Worm (Caenorhabditis elegans): ENCODE measurements around the gene dhhc-4.

Gene dhhc-4

DNA sequence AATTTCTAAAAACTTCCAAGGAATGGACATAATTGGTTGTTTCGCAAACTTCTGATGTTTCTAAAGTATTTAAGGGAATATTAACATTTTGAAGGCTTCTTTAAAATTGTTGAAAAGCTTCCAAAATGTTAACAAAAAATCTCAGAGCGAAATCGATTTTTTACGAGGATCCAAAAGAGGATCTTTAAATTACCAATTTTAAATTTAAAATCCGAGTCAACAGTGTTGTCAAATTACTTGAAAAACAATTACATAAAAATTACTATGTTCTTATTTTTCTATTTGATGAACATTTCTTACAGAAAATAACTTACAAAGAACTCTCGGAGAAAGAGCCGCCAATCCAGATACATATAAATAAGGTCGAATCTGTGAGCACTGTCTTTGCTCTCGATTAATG lies 9.4 kb upstream of the dhhc-4 start, which contains the start of gene ZK757.10:
ZK757.10 (plus strand) TSS at position 301 of the 400 bp plus-strand sequence.
- no peak for TF ChIP-seq pqm-1 (tag; optimal IDR thresholded peaks at IDR 0.05)
- TF ChIP-seq ztf-4 (tag; optimal IDR thresholded peaks at IDR 0.05): no peak
- no peak for TF ChIP-seq nhr-43 (tag; optimal IDR thresholded peaks at IDR 0.05; ENCODE audit: poor library complexity, severe bottlenecking)

DNA sequence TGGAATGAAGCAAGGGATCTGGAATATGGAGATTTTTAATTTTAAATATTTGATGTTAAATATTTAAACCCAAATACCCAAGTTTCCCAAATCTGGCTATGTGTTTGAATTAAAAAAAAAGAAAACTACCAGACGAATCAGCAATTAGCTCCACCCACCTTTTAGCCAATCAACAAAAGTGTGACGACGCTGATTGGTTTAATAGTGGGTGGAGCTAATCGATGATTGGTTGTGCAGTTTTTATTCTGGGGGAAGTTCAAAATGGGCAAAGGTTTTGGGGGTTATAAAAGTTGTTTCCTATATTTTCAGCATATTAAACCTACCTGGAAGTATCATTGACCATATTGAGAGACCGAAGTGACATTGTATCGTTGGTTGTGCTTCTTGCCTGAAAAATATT lies 6.9 kb upstream of the dhhc-4 start:
- TF ChIP-seq nhr-77 (tag; optimal IDR thresholded peaks at IDR 0.05): no peak
- no peak for TF ChIP-seq nhr-25 (tag; optimal IDR thresholded peaks at IDR 0.05)
- TF ChIP-seq mdl-1 (tag; optimal IDR thresholded peaks at IDR 0.05): no peak
- no peak for TF ChIP-seq elt-2 (tag; optimal IDR thresholded peaks at IDR 0.05)
- TF ChIP-seq ceh-28 (tag; optimal IDR thresholded peaks at IDR 0.05): no peak
- TF ChIP-seq lin-39 (tag; optimal IDR thresholded peaks at IDR 0.05): no peak
- TF ChIP-seq zag-1 (tag; optimal IDR thresholded peaks at IDR 0.05): no peak
- TF ChIP-seq nfya-1 (tag; optimal IDR thresholded peaks at IDR 0.05; ENCODE audit: insufficient read depth): peak; percentile 85
- no peak for TF ChIP-seq ama-1 (optimal IDR thresholded peaks at IDR 0.05)

DNA sequence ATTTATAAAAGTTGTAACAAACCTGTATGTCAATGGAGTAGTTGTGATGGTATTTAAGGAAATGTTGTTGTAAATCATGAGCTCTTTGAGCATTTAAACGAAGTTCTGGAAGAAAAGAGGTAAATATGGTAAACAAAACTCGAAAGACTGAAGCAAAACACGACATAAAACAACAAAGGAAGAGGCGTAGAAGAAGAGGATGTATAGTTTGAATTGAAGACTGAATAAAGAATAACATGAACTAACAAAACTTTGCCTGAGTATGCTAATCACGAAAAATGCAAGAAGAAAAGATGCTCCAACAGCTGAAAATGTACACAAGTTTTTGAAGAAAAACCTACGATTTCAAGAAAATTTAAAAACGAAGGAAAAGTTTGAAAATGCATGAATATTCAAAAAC lies 3.4 kb upstream of the dhhc-4 start, which contains the start of gene ZK757.1:
ZK757.1 (minus strand) TSS at position 101 of the 400 bp plus-strand sequence.
- TF ChIP-seq unc-39 (tag; optimal IDR thresholded peaks at IDR 0.05): no peak
- no peak for TF ChIP-seq nhr-25 (tag; optimal IDR thresholded peaks at IDR 0.05)
- no peak for TF ChIP-seq mml-1 (tag; optimal IDR thresholded peaks at IDR 0.05)
- TF ChIP-seq eor-1 (tag; optimal IDR thresholded peaks at IDR 0.05): no peak
- no peak for TF ChIP-seq ceh-28 (tag; optimal IDR thresholded peaks at IDR 0.05)
- no peak for TF ChIP-seq ztf-4 (tag; optimal IDR thresholded peaks at IDR 0.05)

DNA sequence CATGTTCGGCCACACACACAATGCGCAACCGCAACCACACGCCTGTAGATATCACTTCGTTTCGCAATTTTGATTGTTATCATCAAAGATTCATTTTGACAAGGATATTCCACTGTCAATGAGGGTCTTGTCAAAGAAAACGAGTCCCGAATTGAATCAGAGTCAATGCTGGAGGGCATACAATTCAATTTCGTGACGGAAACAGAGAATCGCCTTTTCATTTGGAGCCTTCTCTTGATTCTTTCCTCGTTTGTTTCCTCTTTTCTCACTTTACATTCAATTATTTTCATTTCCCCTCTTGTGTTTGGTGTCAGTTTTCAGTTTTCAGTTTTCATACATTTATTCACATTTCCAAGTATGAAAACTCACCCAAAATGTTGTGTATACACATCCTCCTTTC lies 240 bp downstream of the dhhc-4 start:
- TF ChIP-seq jun-1 (tag; optimal IDR thresholded peaks at IDR 0.05): no peak
- TF ChIP-seq nhr-23 (tag; optimal IDR thresholded peaks at IDR 0.05): peak; percentile 41
- no peak for TF ChIP-seq elt-3 (tag; optimal IDR thresholded peaks at IDR 0.05)
- TF ChIP-seq aly-2 (tag; optimal IDR thresholded peaks at IDR 0.05): no peak

DNA sequence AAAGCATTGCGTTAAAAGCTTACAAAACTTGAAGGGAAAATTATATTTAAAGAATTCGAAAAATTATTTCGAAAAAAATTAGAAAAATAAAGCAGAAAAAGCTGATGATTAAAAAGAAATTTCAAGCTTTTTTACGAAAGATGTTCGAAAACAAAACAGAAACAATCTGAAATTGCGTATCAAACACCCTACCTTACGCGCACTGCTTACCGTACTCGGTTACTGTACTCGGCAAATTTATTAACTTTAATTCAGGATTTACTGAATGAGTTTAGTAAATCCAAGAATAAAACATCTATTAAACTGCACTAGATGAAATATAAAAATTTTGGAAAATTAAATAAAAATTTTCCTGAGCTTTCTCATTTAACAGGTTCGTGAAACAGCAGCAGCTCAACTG lies 5.1 kb downstream of the dhhc-4 start:
- TF ChIP-seq ceh-9 (tag; optimal IDR thresholded peaks at IDR 0.05) (no peak), R02D3.7 (tag; optimal IDR thresholded peaks at IDR 0.05) (no peak), nhr-76 (tag; optimal IDR thresholded peaks at IDR 0.05) (no peak), nhr-25 (tag; optimal IDR thresholded peaks at IDR 0.05) (no peak), nhr-77 (tag; optimal IDR thresholded peaks at IDR 0.05) (no peak), unc-62 (GFP tag; optimal IDR thresholded peaks at IDR 0.05) (no peak), ztf-4 (tag; optimal IDR thresholded peaks at IDR 0.05) (no peak)

DNA sequence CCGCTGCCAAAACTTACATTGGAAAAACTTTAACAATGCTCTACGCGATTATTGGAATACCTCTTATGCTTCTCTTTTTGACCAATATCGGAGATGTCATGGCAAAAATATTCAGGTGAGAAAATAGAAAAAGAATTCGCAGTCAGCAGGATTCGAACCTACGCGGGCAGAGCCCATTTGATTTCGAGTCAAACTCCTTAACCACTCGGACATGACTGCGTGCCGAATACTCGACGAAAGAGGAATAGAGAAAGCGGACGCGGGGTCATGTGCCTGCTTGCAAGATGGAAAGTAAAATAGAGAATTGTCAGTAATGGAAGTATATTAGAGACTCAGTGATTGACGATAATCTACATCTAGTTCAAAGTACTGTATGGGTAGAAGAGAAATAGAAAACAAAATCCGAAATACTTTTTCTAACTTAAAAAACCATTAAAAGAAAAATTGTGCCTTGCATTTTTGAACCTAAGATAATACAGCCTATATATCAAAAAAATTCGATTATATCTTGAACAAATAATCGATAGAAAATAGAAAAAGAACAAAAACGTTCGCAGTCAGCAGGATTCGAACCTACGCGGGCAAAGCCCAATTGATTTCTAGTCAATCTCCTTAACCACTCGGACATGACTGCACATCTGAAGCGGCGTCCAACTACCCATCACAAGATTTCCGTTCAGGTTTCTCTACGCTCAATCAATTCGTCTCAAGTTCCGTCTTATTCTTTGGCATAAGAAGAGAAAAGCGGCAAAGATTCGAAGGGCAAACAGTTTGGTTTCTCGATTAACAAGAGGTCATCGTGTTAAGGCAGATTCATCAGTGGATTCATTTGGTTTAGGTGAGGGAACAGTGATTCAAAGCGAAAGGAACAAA lies 5.9 kb downstream of the dhhc-4 start:
- no peak for TF ChIP-seq eor-1 (tag; optimal IDR thresholded peaks at IDR 0.05)
- TF ChIP-seq pha-4 (tag; optimal IDR thresholded peaks at IDR 0.05): peak; percentile 50
- peak; percentile 46 for TF ChIP-seq skn-1 (tag; optimal IDR thresholded peaks at IDR 0.05)
- peak; percentile 10 for TF ChIP-seq lin-15B (tag; optimal IDR thresholded peaks at IDR 0.05)
- TF ChIP-seq mml-1 (tag; optimal IDR thresholded peaks at IDR 0.05): no peak
- no peak for TF ChIP-seq fkh-2 (tag; optimal IDR thresholded peaks at IDR 0.05)
- TF ChIP-seq nhr-237 (tag; optimal IDR thresholded peaks at IDR 0.05): no peak
- peak; percentile 58 for TF ChIP-seq lin-39 (tag; optimal IDR thresholded peaks at IDR 0.05)
- peak; percentile 36 for TF ChIP-seq elt-2 (tag; optimal IDR thresholded peaks at IDR 0.05)
- TF ChIP-seq sea-2 (GFP tag; optimal IDR thresholded peaks at IDR 0.05): no peak
- TF ChIP-seq tbx-2 (tag; optimal IDR thresholded peaks at IDR 0.05): peak; percentile 20
- TF ChIP-seq snpc-4 (tag; optimal IDR thresholded peaks at IDR 0.05): peak; percentile 9
- TF ChIP-seq nhr-23 (tag; optimal IDR thresholded peaks at IDR 0.05): no peak
- no peak for TF ChIP-seq ceh-9 (tag; optimal IDR thresholded peaks at IDR 0.05)
- TF ChIP-seq egl-5 (tag; optimal IDR thresholded peaks at IDR 0.05): peak; percentile 62
- no peak for TF ChIP-seq ceh-28 (tag; optimal IDR thresholded peaks at IDR 0.05)
- peak; percentile 26 for TF ChIP-seq nhr-43 (tag; optimal IDR thresholded peaks at IDR 0.05; ENCODE audit: poor library complexity, severe bottlenecking)
- TF ChIP-seq fos-1 (tag; optimal IDR thresholded peaks at IDR 0.05): no peak
- no peak for TF ChIP-seq nhr-67 (tag; optimal IDR thresholded peaks at IDR 0.05)
- peak; percentile 4 for TF ChIP-seq ceh-82 (tag; optimal IDR thresholded peaks at IDR 0.05)
- no peak for TF ChIP-seq ZK546.5 (tag; optimal IDR thresholded peaks at IDR 0.05)
- peak; percentile 53 for TF ChIP-seq hmg-11 (tag; optimal IDR thresholded peaks at IDR 0.05)
- TF ChIP-seq ztf-11 (tag; optimal IDR thresholded peaks at IDR 0.05): no peak
- peak; percentile 72 for TF ChIP-seq lsy-12 (tag; optimal IDR thresholded peaks at IDR 0.05)
- no peak for TF ChIP-seq mdl-1 (tag; optimal IDR thresholded peaks at IDR 0.05)
- no peak for TF ChIP-seq unc-62 (GFP tag; optimal IDR thresholded peaks at IDR 0.05)
- TF ChIP-seq nhr-76 (tag; optimal IDR thresholded peaks at IDR 0.05): no peak
- TF ChIP-seq elt-3 (tag; optimal IDR thresholded peaks at IDR 0.05): peak in 1 of 3 experiments; percentile 38
- no peak for TF ChIP-seq ztf-4 (tag; optimal IDR thresholded peaks at IDR 0.05)
- peak; percentile 71 for TF ChIP-seq jun-1 (tag; optimal IDR thresholded peaks at IDR 0.05)
- TF ChIP-seq nhr-11 (tag; optimal IDR thresholded peaks at IDR 0.05): no peak

All from whole organism, L3 larva.